Worm (Caenorhabditis elegans) whole organism, midembryonic: Measurements from ENCODE around the gene ZK813.4.

Experiments
- T22C8.4 ChIP-seq: fragments of 200-800 bp; sonication (Bioruptor generic); IDR thresholded peaks from 2 replicates; pipeline ENCODE4 v1.3.6; 2022; ENCODE audit warnings: missing genetic modification characterization, missing compliant biosample characterization
- cog-1 ChIP-seq: sonication (generic microtip); optimal IDR thresholded peaks from 2 replicates; lab custom pipeline; 2016; ENCODE audit warnings: missing genetic modification characterization, missing compliant biosample characterization
- flt-1 ChIP-seq: fragments of 200-800 bp; sonication (Bioruptor generic); IDR thresholded peaks from 2 replicates; pipeline ENCODE4 v1.3.6; 2022; ENCODE audit warnings: missing genetic modification characterization, missing compliant biosample characterization
- klf-2 ChIP-seq: fragments of 200-800 bp; sonication (Bioruptor generic); conservative IDR thresholded peaks from 2 replicates; pipeline ENCODE4 v1.3.6; 2022; ENCODE audit warnings: missing genetic modification reagents, missing genetic modification characterization, missing compliant biosample characterization
- med-1 ChIP-seq: sonication (generic microtip); optimal IDR thresholded peaks from 2 replicates; lab custom pipeline; 2017; ENCODE audit warnings: missing genetic modification characterization, mild to moderate bottlenecking, missing compliant biosample characterization, antibody characterized with exemption, missing genetic modification reagents; ENCODE audit not compliant: insufficient read depth
- ref-1 ChIP-seq: fragments of 200-800 bp; sonication (Bioruptor generic); conservative IDR thresholded peaks from 2 replicates; pipeline ENCODE4 v1.3.6; 2022; ENCODE audit warnings: missing genetic modification reagents, missing genetic modification characterization, missing compliant biosample characterization
- tab-1 ChIP-seq: fragments of 200-800 bp; sonication (Bioruptor generic); IDR thresholded peaks from 2 replicates; pipeline ENCODE4 v1.3.6; 2022; ENCODE audit warnings: missing genetic modification characterization, missing compliant biosample characterization
- ztf-23 ChIP-seq: fragments of 200-800 bp; sonication (Bioruptor generic); IDR thresholded peaks from 2 replicates; pipeline ENCODE4 v1.3.6; 2022; ENCODE audit warnings: missing genetic modification reagents, missing genetic modification characterization, missing compliant biosample characterization
- ztf-29 ChIP-seq: fragments of 200-800 bp; sonication (Bioruptor generic); IDR thresholded peaks from 2 replicates; pipeline ENCODE4 v1.3.6; 2022; ENCODE audit warnings: missing genetic modification reagents, missing genetic modification characterization, missing compliant biosample characterization

Gene ZK813.4

DNA sequence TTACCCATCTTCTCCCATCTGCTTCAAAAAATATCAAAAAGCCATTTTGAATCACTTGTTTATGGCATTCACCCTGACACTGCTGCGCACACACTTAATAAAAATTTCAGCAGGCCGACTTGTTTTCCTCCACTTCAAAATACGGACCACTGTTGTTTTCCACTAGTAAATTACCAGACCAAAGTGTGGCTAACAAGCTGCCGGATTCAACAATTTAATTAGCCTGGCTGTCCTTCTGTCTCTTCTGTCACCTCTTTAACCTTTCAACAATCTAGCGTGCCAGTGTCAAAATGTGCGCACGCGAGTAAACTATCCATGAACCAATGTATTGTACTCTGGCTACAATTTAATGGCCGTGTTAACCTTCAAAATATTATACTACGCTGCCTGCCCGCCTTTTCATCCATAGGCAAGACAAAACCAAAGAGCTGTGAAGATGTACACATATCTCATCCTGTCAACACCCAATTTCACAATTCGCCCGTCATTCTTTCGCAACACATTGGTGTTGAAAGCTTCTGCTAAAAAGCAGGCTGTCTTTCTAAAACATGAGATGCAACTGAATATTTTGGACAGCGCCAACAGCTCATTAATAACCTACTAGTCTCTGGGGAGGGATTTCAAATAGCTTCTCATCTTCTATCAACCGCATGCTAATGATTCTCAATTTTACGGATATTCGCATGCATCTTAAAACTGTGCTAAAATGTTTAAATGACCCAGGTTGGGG, 34.6 kb upstream of the ZK813.4 start:
- TF ChIP-seq tab-1 = no peak
- TF ChIP-seq flt-1 (GFP tag; lab: Robert Waterston, UW) = no peak
- TF ChIP-seq T22C8.4 (GFP tag; lab: Robert Waterston, UW) = no peak
- TF ChIP-seq klf-2 = no peak
- TF ChIP-seq cog-1 (tag; lab: Kevin White, UChicago) = no peak
- TF ChIP-seq ztf-29 (GFP tag; lab: Robert Waterston, UW) = no peak
- TF ChIP-seq med-1 (GFP tag; lab: Kevin White, UChicago) = no peak
- no peak for TF ChIP-seq ref-1
- no peak for TF ChIP-seq ztf-23 (GFP tag; lab: Robert Waterston, UW)

- TF ChIP-seq ztf-29 (GFP tag; lab: Robert Waterston, UW) (no peak), flt-1 (GFP tag; lab: Robert Waterston, UW) (no peak), tab-1 (no peak), T22C8.4 (GFP tag; lab: Robert Waterston, UW) (no peak), med-1 (GFP tag; lab: Kevin White, UChicago) (no peak), ref-1 (no peak), cog-1 (tag; lab: Kevin White, UChicago) (no peak), ztf-23 (GFP tag; lab: Robert Waterston, UW) (no peak), klf-2 (no peak)
Measured at ce11 chrX:3463875-3464274, 34.0 kb upstream of the ZK813.4 start.

- no peak for TF ChIP-seq ztf-29 (GFP tag; lab: Robert Waterston, UW)
- TF ChIP-seq ztf-23 (GFP tag; lab: Robert Waterston, UW) = no peak
- no peak for TF ChIP-seq flt-1 (GFP tag; lab: Robert Waterston, UW)
- no peak for TF ChIP-seq T22C8.4 (GFP tag; lab: Robert Waterston, UW)
- no peak for TF ChIP-seq klf-2
- no peak for TF ChIP-seq tab-1
- no peak for TF ChIP-seq ref-1
- TF ChIP-seq med-1 (GFP tag; lab: Kevin White, UChicago) = no peak
- TF ChIP-seq cog-1 (tag; lab: Kevin White, UChicago) = no peak
Measured at ce11 chrX:3462086-3462485, 32.2 kb upstream of the ZK813.4 start.

ce11 chrX:3455561-3455960, 25.6 kb upstream of the ZK813.4 start:
- no peak for TF ChIP-seq ref-1

ce11 chrX:3453870-3454269, 23.9 kb upstream of the ZK813.4 start:
- TF ChIP-seq med-1 (GFP tag; lab: Kevin White, UChicago) (no peak), flt-1 (GFP tag; lab: Robert Waterston, UW) (no peak), ztf-23 (GFP tag; lab: Robert Waterston, UW) (no peak), klf-2 (no peak), T22C8.4 (GFP tag; lab: Robert Waterston, UW) (no peak), ref-1 (no peak), ztf-29 (GFP tag; lab: Robert Waterston, UW) (no peak), cog-1 (tag; lab: Kevin White, UChicago) (no peak), tab-1 (no peak)

DNA sequence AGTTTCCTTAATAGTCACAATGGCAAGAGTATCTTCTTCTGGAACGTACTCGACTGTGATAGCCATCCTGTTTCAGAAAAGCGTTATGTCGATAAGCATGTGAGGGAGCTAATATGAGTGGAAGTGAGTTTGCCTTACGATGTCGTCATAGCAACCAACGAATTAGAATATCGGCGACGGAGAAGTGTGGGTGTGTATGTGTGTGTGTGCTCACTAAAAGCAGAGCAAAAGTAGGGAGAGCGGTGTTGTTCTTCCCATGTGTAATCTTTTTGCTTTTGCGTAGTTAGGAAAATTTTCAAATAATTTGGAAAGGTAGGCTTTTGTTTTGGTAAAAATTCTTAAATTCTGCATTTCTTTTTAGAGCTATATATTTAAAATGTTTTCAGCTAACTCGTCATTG, 21.2 kb upstream of the ZK813.4 start, which contains the start of gene ZK813.5:
ZK813.5 (minus strand) TSS at position 101 of the 400 bp plus-strand sequence.
- TF ChIP-seq flt-1 (GFP tag; lab: Robert Waterston, UW) (0 out of 2 replicates have a peak, but pooled peaks have one; percentile 17), ref-1 (no peak), cog-1 (tag; lab: Kevin White, UChicago) (no peak)

ce11 chrX:3446011-3446410, 16.1 kb upstream of the ZK813.4 start, which contains the start of gene ZK813.1:
Gene ZK813.1, plus strand, starts transcription at chrX:3446311.
- TF ChIP-seq ztf-29 (GFP tag; lab: Robert Waterston, UW) = no peak
- no peak for TF ChIP-seq med-1 (GFP tag; lab: Kevin White, UChicago)
- TF ChIP-seq tab-1 = no peak
- TF ChIP-seq ref-1 = no peak
- TF ChIP-seq ztf-23 (GFP tag; lab: Robert Waterston, UW) = no peak
- no peak for TF ChIP-seq flt-1 (GFP tag; lab: Robert Waterston, UW)

DNA sequence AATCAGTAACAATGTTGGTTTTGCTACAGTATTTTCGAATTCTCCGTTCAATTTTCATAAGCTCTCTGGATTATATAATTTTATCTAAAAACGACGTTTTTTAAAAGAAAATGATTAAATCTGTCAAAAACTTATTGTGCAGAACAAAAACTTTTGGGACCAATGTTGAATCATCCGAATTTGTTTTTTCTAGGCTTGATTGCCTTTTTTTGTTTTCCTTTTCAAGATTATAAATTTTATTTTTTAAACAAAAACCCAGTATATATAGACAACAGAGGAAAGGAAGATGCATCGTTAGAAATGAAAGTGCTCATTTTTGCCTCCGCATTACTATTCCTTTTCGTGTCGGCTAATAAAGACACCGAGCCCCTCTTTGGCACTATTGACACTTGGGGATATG, 14.6 kb upstream of the ZK813.4 start, which contains the start of gene ZK813.7:
ZK813.7 (plus strand) TSS at position 301 of the 400 bp plus-strand sequence.
- TF ChIP-seq ztf-29 (GFP tag; lab: Robert Waterston, UW) (no peak), flt-1 (GFP tag; lab: Robert Waterston, UW) (no peak), T22C8.4 (GFP tag; lab: Robert Waterston, UW) (no peak), ref-1 (no peak), cog-1 (tag; lab: Kevin White, UChicago) (no peak), ztf-23 (GFP tag; lab: Robert Waterston, UW) (no peak), med-1 (GFP tag; lab: Kevin White, UChicago) (no peak), tab-1 (no peak), klf-2 (no peak)

DNA sequence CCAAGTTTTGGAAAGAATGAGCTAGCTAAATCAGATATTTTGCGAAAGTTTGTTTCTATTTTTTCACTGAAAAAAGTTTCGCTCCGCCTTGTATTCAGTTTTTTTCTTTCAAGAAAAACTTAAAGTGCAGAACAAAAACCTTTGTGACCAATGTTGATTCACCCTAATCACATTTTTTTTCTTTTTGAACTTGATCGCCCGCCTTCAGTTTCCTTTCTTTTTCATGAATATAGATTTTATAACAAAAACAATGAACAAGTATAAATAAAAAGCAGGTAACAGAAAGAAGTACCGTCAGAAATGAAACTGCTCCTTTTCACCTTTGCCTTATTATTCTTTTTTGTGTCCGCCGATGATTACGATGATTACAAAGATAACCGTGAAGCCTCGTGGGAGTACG, 13.6 kb upstream of the ZK813.4 start, which contains the start of gene ZK813.2:
ZK813.2 (plus strand) TSS at position 301 of the 400 bp plus-strand sequence.
- no peak for TF ChIP-seq med-1 (GFP tag; lab: Kevin White, UChicago)
- no peak for TF ChIP-seq flt-1 (GFP tag; lab: Robert Waterston, UW)
- TF ChIP-seq T22C8.4 (GFP tag; lab: Robert Waterston, UW) = no peak
- no peak for TF ChIP-seq cog-1 (tag; lab: Kevin White, UChicago)
- no peak for TF ChIP-seq tab-1

ce11 chrX:3441539-3441938, 11.6 kb upstream of the ZK813.4 start, which contains the start of gene ZK813.3:
Gene ZK813.3, plus strand, starts transcription at chrX:3441839.
- TF ChIP-seq tab-1 = no peak
- TF ChIP-seq T22C8.4 (GFP tag; lab: Robert Waterston, UW) = no peak
- no peak for TF ChIP-seq ztf-23 (GFP tag; lab: Robert Waterston, UW)
- no peak for TF ChIP-seq med-1 (GFP tag; lab: Kevin White, UChicago)
- no peak for TF ChIP-seq ztf-29 (GFP tag; lab: Robert Waterston, UW)
- no peak for TF ChIP-seq ref-1
- no peak for TF ChIP-seq flt-1 (GFP tag; lab: Robert Waterston, UW)
- no peak for TF ChIP-seq klf-2
- no peak for TF ChIP-seq cog-1 (tag; lab: Kevin White, UChicago)
